Worm (Caenorhabditis elegans): Measurements from ENCODE around the gene F26A1.9.

Gene F26A1.9

DNA sequence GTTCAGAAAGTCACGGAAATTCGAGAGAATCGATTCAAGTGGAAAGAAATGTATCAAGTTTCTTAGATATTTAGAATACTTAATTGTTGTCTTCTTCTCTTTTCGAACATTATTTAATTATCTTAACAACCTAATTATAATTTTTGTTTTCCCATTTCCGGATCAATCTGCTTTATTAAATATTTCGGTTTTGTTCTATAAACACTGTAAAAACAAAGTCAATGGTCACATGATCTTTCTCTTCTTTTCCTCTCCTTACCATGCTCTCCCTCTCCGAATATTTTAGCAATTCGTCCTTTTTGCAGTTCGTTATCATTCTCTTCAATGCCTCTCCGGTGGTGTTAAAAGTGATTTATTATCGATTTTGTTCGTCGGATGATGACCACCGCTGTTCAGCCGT lies 32.8 kb downstream of the F26A1.9 start, which contains the start of gene tag-325:
Gene tag-325 (plus strand): TSS at position 301 of the 400 bp plus-strand sequence.
- TF ChIP-seq swsn-7 (tag; optimal IDR thresholded peaks at IDR 0.05) (no peak), irx-1 (tag; optimal IDR thresholded peaks at IDR 0.05) (no peak), snpc-4 (tag; optimal IDR thresholded peaks at IDR 0.05) (no peak), mef-2 (tag; optimal IDR thresholded peaks at IDR 0.05) (no peak), zip-4 (GFP tag; optimal IDR thresholded peaks at IDR 0.05) (no peak), efl-1 (optimal IDR thresholded peaks at IDR 0.05) (no peak), efl-1 (GFP tag; optimal IDR thresholded peaks at IDR 0.05 in 1 of 2) (peak in 1 of 2 experiments; percentile 58), nhr-237 (tag; optimal IDR thresholded peaks at IDR 0.05) (no peak), nhr-20 (tag; optimal IDR thresholded peaks at IDR 0.05) (no peak), elt-3 (tag; optimal IDR thresholded peaks at IDR 0.05) (peak in 1 of 6 experiments; percentile 49), elt-2 (tag; optimal IDR thresholded peaks at IDR 0.05) (no peak)

DNA sequence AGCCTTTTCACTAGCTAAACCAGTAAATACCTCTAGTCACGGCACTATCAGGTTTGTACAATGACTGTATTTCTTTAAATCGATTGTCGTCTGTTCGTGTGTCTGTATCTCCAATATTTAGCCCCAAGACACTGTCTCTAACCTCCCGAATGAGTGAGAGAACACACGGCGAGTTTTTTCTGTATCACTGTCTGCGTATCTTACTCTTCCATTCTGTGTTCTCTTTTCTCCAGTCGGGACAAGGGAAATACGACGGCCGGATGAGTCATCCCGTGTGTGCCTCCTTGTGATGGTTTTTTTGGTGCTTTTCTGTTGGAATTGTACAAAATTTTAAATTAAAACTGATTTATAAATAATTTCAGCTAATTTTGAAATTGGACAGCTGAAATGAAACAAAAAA lies 33.3 kb downstream of the F26A1.9 start:
- TF ChIP-seq tlp-1 (tag; optimal IDR thresholded peaks at IDR 0.05) (no peak), snu-23 (GFP tag; optimal IDR thresholded peaks at IDR 0.05) (peak; percentile 72), pag-3 (tag; optimal IDR thresholded peaks at IDR 0.05; ENCODE audit: borderline replicate concordance, insufficient read depth) (no peak), ceh-63 (GFP tag; optimal IDR thresholded peaks at IDR 0.05) (no peak), ces-1 (GFP tag; optimal IDR thresholded peaks at IDR 0.05) (no peak), hlh-4 (tag; optimal IDR thresholded peaks at IDR 0.05) (no peak), alr-1 (tag; optimal IDR thresholded peaks at IDR 0.05; ENCODE audit: borderline replicate concordance) (no peak), egl-27 (tag; optimal IDR thresholded peaks at IDR 0.05) (no peak), elt-3 (tag; optimal IDR thresholded peaks at IDR 0.05) (peak in 3 of 6 experiments; percentile 3 to 78 (median 38)), fkh-4 (tag; optimal IDR thresholded peaks at IDR 0.05; ENCODE audit: borderline replicate concordance) (no peak), blmp-1 (tag; optimal IDR thresholded peaks at IDR 0.05) (peak; percentile 80), pax-3 (tag; optimal IDR thresholded peaks at IDR 0.05) (no peak), fos-1 (tag; optimal IDR thresholded peaks at IDR 0.05) (peak; percentile 99), aha-1 (tag; optimal IDR thresholded peaks at IDR 0.05) (no peak), nhr-84 (tag; optimal IDR thresholded peaks at IDR 0.05) (no peak), dpl-1 (GFP tag; optimal IDR thresholded peaks at IDR 0.05) (peak; percentile 52 to 67 (median 61)), ama-1 (optimal IDR thresholded peaks at IDR 0.05) (no peak), zip-4 (GFP tag; optimal IDR thresholded peaks at IDR 0.05) (no peak), lsy-2 (tag; optimal IDR thresholded peaks at IDR 0.05) (peak; percentile 45 to 80), nhr-90 (tag; optimal IDR thresholded peaks at IDR 0.05; ENCODE audit: poor library complexity) (peak; percentile 50), efl-1 (optimal IDR thresholded peaks at IDR 0.05) (peak; percentile 78 to 80), efl-1 (GFP tag; optimal IDR thresholded peaks at IDR 0.05 in 1 of 2) (peak; percentile 60 to 96), dsc-1 (tag; optimal IDR thresholded peaks at IDR 0.05) (no peak), swsn-7 (tag; optimal IDR thresholded peaks at IDR 0.05) (peak; percentile 47), nhr-76 (tag; optimal IDR thresholded peaks at IDR 0.05) (no peak), C34B4.2 (tag; optimal IDR thresholded peaks at IDR 0.05) (no peak), efl-3 (GFP tag; optimal IDR thresholded peaks at IDR 0.05) (no peak), F16B12.6 (tag; optimal IDR thresholded peaks at IDR 0.05) (peak; percentile 57), grh-1 (GFP tag; IDR thresholded peaks at IDR 0.05) (no peak), nhr-20 (tag; optimal IDR thresholded peaks at IDR 0.05) (peak; percentile 63), C04F5.9 (tag; optimal IDR thresholded peaks at IDR 0.05) (peak; percentile 15), aly-2 (tag; optimal IDR thresholded peaks at IDR 0.05) (peak; percentile 8), nhr-28 (tag; optimal IDR thresholded peaks at IDR 0.05) (no peak), nhr-47 (tag; optimal IDR thresholded peaks at IDR 0.05) (peak; percentile 54), lin-39 (tag; optimal IDR thresholded peaks at IDR 0.05) (no peak), unc-98 (GFP tag; IDR thresholded peaks at IDR 0.05) (no peak), ets-5 (GFP tag; IDR thresholded peaks at IDR 0.05) (no peak), hpl-2 (GFP tag; optimal IDR thresholded peaks at IDR 0.05) (no peak), ceh-8 (GFP tag; optimal IDR thresholded peaks at IDR 0.05) (no peak), ceh-88 (GFP tag; IDR thresholded peaks at IDR 0.05) (no peak), fkh-8 (tag; optimal IDR thresholded peaks at IDR 0.05) (no peak), nhr-77 (tag; optimal IDR thresholded peaks at IDR 0.05) (peak; percentile 67), tbx-2 (tag; optimal IDR thresholded peaks at IDR 0.05) (peak; percentile 56), lir-3 (tag; optimal IDR thresholded peaks at IDR 0.05; ENCODE audit: poor library complexity) (peak; percentile 22), isw-1 (GFP tag; IDR thresholded peaks at IDR 0.05) (no peak), nhr-12 (tag; optimal IDR thresholded peaks at IDR 0.05) (no peak)

All from whole organism, L1 larva.